Worm (Caenorhabditis elegans) whole organism, L2 larva: ENCODE measurements around the gene F36H1.11.

Source experiments
- C34F6.9 ChIP-seq: fragments of 150-350 bp; optimal IDR thresholded peaks from 2 replicates; lab custom pipeline; 2014; ENCODE audit warnings: missing biosample characterization, missing genetic modification characterization
- F13H6.1 ChIP-seq: sonication (generic microtip); optimal IDR thresholded peaks from 2 replicates; lab custom pipeline; 2016; ENCODE audit warnings: missing genetic modification characterization, missing compliant biosample characterization
- blmp-1 ChIP-seq: sonication (generic microtip); optimal IDR thresholded peaks from 2 replicates; lab custom pipeline; 2017; ENCODE audit warnings: missing genetic modification characterization, mild to moderate bottlenecking, missing compliant biosample characterization, antibody characterized with exemption, moderate library complexity; ENCODE audit not compliant: insufficient read depth
- ceh-82 ChIP-seq: fragments of 150-350 bp; optimal IDR thresholded peaks from 2 replicates; lab custom pipeline; 2014; ENCODE audit warnings: missing biosample characterization, missing genetic modification characterization
- crh-2 ChIP-seq: sonication (generic microtip); optimal IDR thresholded peaks from 2 replicates; lab custom pipeline; 2017; ENCODE audit warnings: missing biosample characterization, missing genetic modification characterization
- egl-27 ChIP-seq: sonication (generic microtip); optimal IDR thresholded peaks from 3 replicates; lab custom pipeline; 2017; ENCODE audit warnings: missing biosample characterization, missing genetic modification reagents, missing genetic modification characterization
- elt-1 ChIP-seq: fragments of 150-350 bp; optimal IDR thresholded peaks from 2 replicates; lab custom pipeline; 2014; ENCODE audit warnings: missing biosample characterization, missing genetic modification characterization
- elt-3 ChIP-seq: sonication (generic microtip); optimal IDR thresholded peaks from 2 replicates; lab custom pipeline; 2017; ENCODE audit warnings: missing biosample characterization, missing genetic modification characterization
- fos-1 ChIP-seq: fragments of 150-350 bp; optimal IDR thresholded peaks from 2 replicates; lab custom pipeline; 2014; ENCODE audit warnings: missing biosample characterization, missing genetic modification characterization
- gmeb-1 ChIP-seq: fragments of 150-350 bp; optimal IDR thresholded peaks from 2 replicates; lab custom pipeline; 2014; ENCODE audit warnings: missing biosample characterization, missing genetic modification characterization
- lin-11 ChIP-seq: fragments of 150-350 bp; sonication (generic microtip); optimal IDR thresholded peaks from 2 replicates; lab custom pipeline; 2014; ENCODE audit warnings: missing biosample characterization, missing genetic modification characterization, inconsistent platforms, mixed read lengths
- lin-13 ChIP-seq: fragments of 150-350 bp; optimal IDR thresholded peaks from 2 replicates; lab custom pipeline; 2014; ENCODE audit warnings: missing biosample characterization, missing genetic modification reagents, missing genetic modification characterization
- lsy-2 ChIP-seq, 2 experiments: fragments of 150-350 bp in 1 of 2; sonication (generic microtip) in 1 of 2; optimal IDR thresholded peaks; 2 replicates each; lab custom pipeline; 2014 to 2017; ENCODE audit warnings: missing biosample characterization in 2 of 2, missing genetic modification characterization in 2 of 2
- mab-5 ChIP-seq: fragments of 150-350 bp; optimal IDR thresholded peaks from 2 replicates; lab custom pipeline; 2014; ENCODE audit warnings: missing biosample characterization, missing genetic modification characterization
- mbf-1 ChIP-seq: sonication (generic microtip); optimal IDR thresholded peaks from 2 replicates; lab custom pipeline; 2017; ENCODE audit warnings: missing biosample characterization, missing genetic modification characterization
- mdl-1 ChIP-seq, 2 experiments: fragments of 150-350 bp in 1 of 2; sonication (generic microtip) in 1 of 2; optimal IDR thresholded peaks; 2 replicates each; lab custom pipeline; 2017; ENCODE audit warnings: missing biosample characterization in 2 of 2, missing genetic modification characterization in 2 of 2
- nhr-10 ChIP-seq: sonication (generic microtip); optimal IDR thresholded peaks from 2 replicates; lab custom pipeline; 2017; ENCODE audit warnings: missing biosample characterization, missing genetic modification characterization
- nhr-11 ChIP-seq: fragments of 150-350 bp; optimal IDR thresholded peaks from 2 replicates; lab custom pipeline; 2014; ENCODE audit warnings: missing biosample characterization, missing genetic modification characterization
- nhr-129 ChIP-seq: fragments of 150-350 bp; optimal IDR thresholded peaks from 2 replicates; lab custom pipeline; 2014; ENCODE audit warnings: missing biosample characterization, missing genetic modification characterization
- nhr-21 ChIP-seq: fragments of 150-350 bp; optimal IDR thresholded peaks from 2 replicates; lab custom pipeline; 2014; ENCODE audit warnings: missing biosample characterization, missing genetic modification characterization
- nhr-237 ChIP-seq: fragments of 150-350 bp; optimal IDR thresholded peaks from 2 replicates; lab custom pipeline; 2014; ENCODE audit warnings: missing biosample characterization, missing genetic modification characterization
- nhr-25 ChIP-seq: fragments of 150-350 bp; sonication (generic microtip); optimal IDR thresholded peaks from 3 replicates; lab custom pipeline; 2014; ENCODE audit warnings: missing biosample characterization, missing genetic modification characterization
- nhr-6 ChIP-seq: fragments of 150-350 bp; optimal IDR thresholded peaks from 2 replicates; lab custom pipeline; 2014; ENCODE audit warnings: missing biosample characterization, missing genetic modification characterization
- peb-1 ChIP-seq: fragments of 150-350 bp; optimal IDR thresholded peaks from 2 replicates; lab custom pipeline; 2014; ENCODE audit warnings: missing biosample characterization, missing genetic modification characterization
- skn-1 ChIP-seq: sonication (generic microtip); optimal IDR thresholded peaks from 2 replicates; lab custom pipeline; 2017; ENCODE audit warnings: missing biosample characterization, missing genetic modification characterization
- sma-3 ChIP-seq: sonication (generic microtip); optimal IDR thresholded peaks from 2 replicates; lab custom pipeline; 2016; ENCODE audit warnings: missing genetic modification reagents, missing genetic modification characterization, missing compliant biosample characterization
- sma-9 ChIP-seq, 2 experiments: fragments of 150-350 bp in 1 of 2; sonication (generic microtip) in 1 of 2; optimal IDR thresholded peaks; 2 replicates each; lab custom pipeline; 2014 to 2016; ENCODE audit warnings: missing genetic modification characterization in 2 of 2, mild to moderate bottlenecking in 1 of 2, missing biosample characterization in 1 of 2, missing compliant biosample characterization in 1 of 2, missing genetic modification reagents in 1 of 2, moderate library complexity in 1 of 2
- unc-55 ChIP-seq: fragments of 150-350 bp; sonication (generic microtip); optimal IDR thresholded peaks from 3 replicates; lab custom pipeline; 2014; ENCODE audit warnings: missing biosample characterization, missing genetic modification reagents, missing genetic modification characterization
- ztf-4 ChIP-seq: fragments of 150-350 bp; optimal IDR thresholded peaks from 2 replicates; lab custom pipeline; 2014; ENCODE audit warnings: missing biosample characterization, missing genetic modification characterization

The F36H1.11 gene

ce11 chrIV:11048871-11049270 is at the start of gene F36H1.11:
F36H1.11 (plus strand) TSS chrIV:11049171.
- TF ChIP-seq nhr-129 (tag; lab: Kevin White, UChicago), result no peak
- TF ChIP-seq lin-11 (tag; lab: Kevin White, UChicago), result no peak
- no peak for TF ChIP-seq lin-13 (GFP tag; lab: Kevin White, UChicago)

- no peak for TF ChIP-seq peb-1 (tag; lab: Kevin White, UChicago)
Measured at ce11 chrIV:11001614-11002013, 47.4 kb upstream of the F36H1.11 start, which contains the start of gene F13H10.9. F13H10.9 (plus strand) TSS chrIV:11001914.

ce11 chrIV:11004273-11004672 is 44.7 kb upstream of the F36H1.11 start, which contains the start of gene F13H10.1:
F13H10.1 (plus strand) TSS chrIV:11004573.
- TF ChIP-seq unc-55 (GFP tag; lab: Kevin White, UChicago), result peak; percentile 12
- no peak for TF ChIP-seq nhr-21 (tag; lab: Kevin White, UChicago)

ce11 chrIV:11006383-11006782 is 42.6 kb upstream of the F36H1.11 start:
- TF ChIP-seq ztf-4 (tag; lab: Kevin White, UChicago) (no peak), lsy-2 (tag; optimal IDR thresholded peaks at IDR 0.05; lab: Kevin White, UChicago) (peak in 1 of 2 experiments; percentile 6)

- TF ChIP-seq mbf-1 (tag; lab: Kevin White, UChicago) (no peak), fos-1 (peak; percentile 64)
- TF ChIP-seq, all 48 proteins: peak for 1
Measured at ce11 chrIV:11006868-11007267, 42.1 kb upstream of the F36H1.11 start.

- TF ChIP-seq skn-1 (tag; lab: Kevin White, UChicago) (no peak), gmeb-1 (tag; lab: Kevin White, UChicago) (no peak), nhr-21 (tag; lab: Kevin White, UChicago) (peak; percentile 32), nhr-6 (tag; lab: Kevin White, UChicago) (no peak), fos-1 (peak; percentile 78), nhr-10 (tag; lab: Kevin White, UChicago) (no peak), sma-3 (peak; percentile 48), mab-5 (tag; lab: Kevin White, UChicago) (no peak), sma-9 (GFP tag; optimal IDR thresholded peaks at IDR 0.05; lab: Kevin White, UChicago) (peak; percentile 24), sma-9 (tag; optimal IDR thresholded peaks at IDR 0.05; lab: Kevin White, UChicago) (no peak), C34F6.9 (tag; lab: Kevin White, UChicago) (peak; percentile 2), blmp-1 (tag; lab: Kevin White, UChicago) (peak; percentile 89), lsy-2 (tag; optimal IDR thresholded peaks at IDR 0.05; lab: Kevin White, UChicago) (no peak), elt-3 (no peak), nhr-129 (tag; lab: Kevin White, UChicago) (peak; percentile 75), crh-2 (peak; percentile 33), nhr-25 (tag; lab: Kevin White, UChicago) (peak; percentile 66), F13H6.1 (tag; lab: Kevin White, UChicago) (peak; percentile 1), elt-1 (no peak)
Measured at ce11 chrIV:11008255-11008654, 40.7 kb upstream of the F36H1.11 start.

ce11 chrIV:11008996-11009395 is 40.0 kb upstream of the F36H1.11 start, which contains the start of gene F13H10.6:
F13H10.6 (plus strand) TSS chrIV:11009296.
- no peak for TF ChIP-seq peb-1 (tag; lab: Kevin White, UChicago)
- TF ChIP-seq crh-2, result no peak
- TF ChIP-seq nhr-237 (tag; lab: Kevin White, UChicago), result no peak
- TF ChIP-seq lin-11 (tag; lab: Kevin White, UChicago), result no peak
- no peak for TF ChIP-seq elt-3
- no peak for TF ChIP-seq ceh-82 (tag; lab: Kevin White, UChicago)
- TF ChIP-seq egl-27, result no peak
- TF ChIP-seq nhr-21 (tag; lab: Kevin White, UChicago), result no peak
- no peak for TF ChIP-seq mdl-1 (tag; optimal IDR thresholded peaks at IDR 0.05; lab: Kevin White, UChicago)
- TF ChIP-seq mab-5 (tag; lab: Kevin White, UChicago), result no peak
- no peak for TF ChIP-seq skn-1 (tag; lab: Kevin White, UChicago)
- TF ChIP-seq nhr-11, result no peak
